Fruit fly (Drosophila melanogaster) whole organism, prepupa: Measurements from ENCODE around the gene sturkopf.

Experiments
- Blimp-1 ChIP-seq: fragments of 200-800 bp; sonication (Bioruptor generic); optimal IDR thresholded peaks from 3 replicates; lab custom pipeline; 2017; ENCODE audit warnings: missing biosample characterization, missing genetic modification characterization, mild to moderate bottlenecking, moderate library complexity, missing genetic modification reagents
- CG10631 ChIP-seq: fragments of 200-800 bp; sonication (Bioruptor generic); optimal IDR thresholded peaks from 2 replicates; lab custom pipeline; 2016; ENCODE audit warnings: missing biosample characterization, missing genetic modification characterization
- CG11294 ChIP-seq: fragments of 200-800 bp; sonication (Bioruptor generic); IDR thresholded peaks from 2 replicates; pipeline ENCODE4 v1.3.6; 2022; ENCODE audit warnings: missing biosample characterization, missing genetic modification characterization
- CG11762 ChIP-seq: fragments of 200-800 bp; sonication (Bioruptor generic); optimal IDR thresholded peaks from 3 replicates; lab custom pipeline; 2016; ENCODE audit warnings: missing biosample characterization, missing genetic modification characterization; ENCODE audit not compliant: insufficient read depth
- CG11902 ChIP-seq: fragments of 200-800 bp; sonication (Bioruptor generic); optimal IDR thresholded peaks from 3 replicates; lab custom pipeline; 2016; ENCODE audit warnings: missing biosample characterization, missing genetic modification characterization
- CG1621 ChIP-seq: fragments of 200-800 bp; sonication (Bioruptor generic); optimal IDR thresholded peaks from 3 replicates; lab custom pipeline; 2018; ENCODE audit warnings: missing biosample characterization, mild to moderate bottlenecking, missing genetic modification characterization
- CG16779 ChIP-seq: fragments of 200-800 bp; sonication (Bioruptor generic); optimal IDR thresholded peaks from 3 replicates; lab custom pipeline; 2017; ENCODE audit warnings: missing biosample characterization, mild to moderate bottlenecking, missing genetic modification characterization
- CG3032 ChIP-seq: fragments of 200-800 bp; optimal IDR thresholded peaks from 2 replicates; lab custom pipeline; 2019; ENCODE audit warnings: missing biosample characterization, mild to moderate bottlenecking, missing genetic modification characterization, moderate library complexity
- CG31627 ChIP-seq: fragments of 200-800 bp; sonication (Bioruptor generic); optimal IDR thresholded peaks from 3 replicates; lab custom pipeline; 2016; ENCODE audit warnings: missing biosample characterization, missing genetic modification characterization
- CG32006 ChIP-seq: fragments of 200-800 bp; sonication (Bioruptor generic); optimal IDR thresholded peaks from 3 replicates; lab custom pipeline; 2017; ENCODE audit warnings: missing biosample characterization, mild to moderate bottlenecking, missing genetic modification characterization
- CG34406 ChIP-seq: fragments of 200-800 bp; sonication (Bioruptor generic); optimal IDR thresholded peaks from 3 replicates; lab custom pipeline; 2016; ENCODE audit warnings: missing biosample characterization, missing genetic modification characterization
- CG3919 ChIP-seq: fragments of 200-800 bp; sonication (Bioruptor generic); optimal IDR thresholded peaks from 3 replicates; lab custom pipeline; 2016; ENCODE audit warnings: missing biosample characterization, missing genetic modification characterization
- CG4318 ChIP-seq: fragments of 200-800 bp; sonication (Bioruptor generic); optimal IDR thresholded peaks from 3 replicates; lab custom pipeline; 2017; ENCODE audit warnings: missing biosample characterization, mild to moderate bottlenecking, missing genetic modification characterization
- CG6163 ChIP-seq: fragments of 200-800 bp; sonication (Bioruptor generic); IDR thresholded peaks from 3 replicates; pipeline ENCODE4 v1.3.6; 2022; ENCODE audit warnings: missing biosample characterization, missing genetic modification characterization
- CG6276 ChIP-seq: fragments of 200-800 bp; sonication (Bioruptor generic); optimal IDR thresholded peaks from 2 replicates; lab custom pipeline; 2017; ENCODE audit warnings: missing biosample characterization, mild to moderate bottlenecking, missing genetic modification characterization
- CG6792 ChIP-seq: fragments of 200-800 bp; sonication (Bioruptor generic); optimal IDR thresholded peaks from 3 replicates; lab custom pipeline; 2016; ENCODE audit warnings: missing biosample characterization, missing genetic modification characterization
- CG6854 ChIP-seq: fragments of 200-800 bp; sonication (Bioruptor generic); optimal IDR thresholded peaks from 2 replicates; lab custom pipeline; 2017; ENCODE audit warnings: missing biosample characterization, mild to moderate bottlenecking, missing genetic modification characterization
- CG8119 ChIP-seq: fragments of 200-800 bp; sonication (Bioruptor generic); IDR thresholded peaks from 3 replicates; pipeline ENCODE4 v1.3.6; 2022; ENCODE audit warnings: missing biosample characterization, missing genetic modification characterization
- CG8632 ChIP-seq: fragments of 200-800 bp; sonication (Bioruptor generic); optimal IDR thresholded peaks from 3 replicates; lab custom pipeline; 2016; ENCODE audit warnings: missing biosample characterization, missing genetic modification characterization
- CG9139 ChIP-seq: fragments of 200-800 bp; sonication (Bioruptor generic); optimal IDR thresholded peaks from 3 replicates; lab custom pipeline; 2017; ENCODE audit warnings: missing biosample characterization, mild to moderate bottlenecking, missing genetic modification characterization
- Eip75B ChIP-seq: fragments of 200-800 bp; sonication (Bioruptor generic); optimal IDR thresholded peaks from 3 replicates; lab custom pipeline; 2016; ENCODE audit warnings: missing biosample characterization, missing genetic modification characterization
- Eip78C ChIP-seq: fragments of 200-800 bp; sonication (Bioruptor generic); peaks from one replicate; lab custom pipeline; 2016; ENCODE audit warnings: missing biosample characterization, missing genetic modification characterization
- Eip93F ChIP-seq: fragments of 200-800 bp; sonication (Bioruptor generic); optimal IDR thresholded peaks from 2 replicates; lab custom pipeline; 2016; ENCODE audit warnings: missing biosample characterization, mild to moderate bottlenecking, missing genetic modification characterization
- Ets21C ChIP-seq: fragments of 200-800 bp; sonication (Bioruptor generic); optimal IDR thresholded peaks from 3 replicates; lab custom pipeline; 2016; ENCODE audit warnings: missing biosample characterization, missing genetic modification characterization
- Gug ChIP-seq: fragments of 200-800 bp; sonication (Bioruptor generic); IDR thresholded peaks from 2 replicates; pipeline ENCODE4 v1.3.6; 2022; ENCODE audit warnings: missing biosample characterization, missing genetic modification characterization
- Hr38 ChIP-seq: sonication (Bioruptor generic); optimal IDR thresholded peaks from 2 replicates; lab custom pipeline; 2016; ENCODE audit warnings: missing biosample characterization, missing genetic modification characterization
- Lpt ChIP-seq: fragments of 200-800 bp; sonication (Bioruptor generic); optimal IDR thresholded peaks from 3 replicates; lab custom pipeline; 2016; ENCODE audit warnings: missing biosample characterization, missing genetic modification characterization
- Met ChIP-seq: fragments of 200-800 bp; sonication (Bioruptor generic); optimal IDR thresholded peaks from 3 replicates; lab custom pipeline; 2016; ENCODE audit warnings: missing biosample characterization, missing genetic modification characterization
- OdsH ChIP-seq: fragments of 200-800 bp; sonication (Bioruptor generic); optimal IDR thresholded peaks from 3 replicates; lab custom pipeline; 2016; ENCODE audit warnings: missing biosample characterization, missing genetic modification characterization
- Smox ChIP-seq: fragments of 200-800 bp; sonication (Bioruptor generic); optimal IDR thresholded peaks from 3 replicates; lab custom pipeline; 2016; ENCODE audit warnings: missing biosample characterization, missing genetic modification characterization
- Sox102F ChIP-seq: fragments of 200-800 bp; sonication (Bioruptor generic); optimal IDR thresholded peaks from 2 replicates; lab custom pipeline; 2016; ENCODE audit warnings: missing biosample characterization, mild to moderate bottlenecking, missing genetic modification characterization
- Sox14 ChIP-seq: fragments of 200-800 bp; sonication (Bioruptor generic); optimal IDR thresholded peaks from 3 replicates; lab custom pipeline; 2016; ENCODE audit warnings: missing biosample characterization, missing genetic modification characterization
- Sox15 ChIP-seq: fragments of 200-800 bp; sonication (Bioruptor generic); optimal IDR thresholded peaks from 3 replicates; lab custom pipeline; 2016; ENCODE audit warnings: missing biosample characterization, missing genetic modification characterization
- achi ChIP-seq: fragments of 200-800 bp; sonication (Bioruptor generic); optimal IDR thresholded peaks from 3 replicates; lab custom pipeline; 2016; ENCODE audit warnings: missing biosample characterization, missing genetic modification characterization
- cyc ChIP-seq: fragments of 200-800 bp; sonication (Bioruptor generic); optimal IDR thresholded peaks from 3 replicates; lab custom pipeline; 2016; ENCODE audit warnings: missing biosample characterization, missing genetic modification characterization
- dac ChIP-seq: fragments of 200-800 bp; sonication (Bioruptor generic); optimal IDR thresholded peaks from 2 replicates; lab custom pipeline; 2017; ENCODE audit warnings: missing biosample characterization, mild to moderate bottlenecking, missing genetic modification characterization
- dsx ChIP-seq: fragments of 200-800 bp; optimal IDR thresholded peaks from 3 replicates; lab custom pipeline; 2019; ENCODE audit warnings: missing biosample characterization, mild to moderate bottlenecking, missing genetic modification characterization, moderate library complexity; ENCODE audit not compliant: poor library complexity, severe bottlenecking
- eg ChIP-seq: fragments of 200-800 bp; sonication (Bioruptor generic); IDR thresholded peaks from 3 replicates; pipeline ENCODE4 v1.3.6; 2022; ENCODE audit warnings: missing biosample characterization, missing genetic modification characterization
- esn ChIP-seq: fragments of 200-800 bp; sonication (Bioruptor generic); optimal IDR thresholded peaks from 2 replicates; lab custom pipeline; 2016; ENCODE audit warnings: missing biosample characterization, mild to moderate bottlenecking, missing genetic modification characterization, moderate library complexity
- fd85E ChIP-seq: fragments of 200-800 bp; sonication (Bioruptor generic); optimal IDR thresholded peaks from 3 replicates; lab custom pipeline; 2016; ENCODE audit warnings: missing biosample characterization, missing genetic modification characterization
- fkh ChIP-seq: fragments of 200-800 bp; sonication (Bioruptor generic); optimal IDR thresholded peaks from 3 replicates; lab custom pipeline; 2017; ENCODE audit warnings: missing biosample characterization, mild to moderate bottlenecking, missing genetic modification characterization, moderate library complexity
- net ChIP-seq: fragments of 200-800 bp; sonication (Bioruptor generic); optimal IDR thresholded peaks from 3 replicates; lab custom pipeline; 2016; ENCODE audit warnings: missing biosample characterization, missing genetic modification characterization
- pdm3 ChIP-seq: fragments of 200-800 bp; sonication (Bioruptor generic); optimal IDR thresholded peaks from 3 replicates; lab custom pipeline; 2016; ENCODE audit warnings: missing biosample characterization, missing genetic modification characterization
- spab ChIP-seq: fragments of 200-800 bp; sonication (Bioruptor generic); optimal IDR thresholded peaks from 2 replicates; lab custom pipeline; 2017; ENCODE audit warnings: missing biosample characterization, mild to moderate bottlenecking, missing genetic modification characterization, missing genetic modification reagents
- ss ChIP-seq, 2 experiments: fragments of 200-800 bp; sonication (Bioruptor generic); optimal IDR thresholded peaks; 2 replicates in 1 of 2; 3 replicates in 1 of 2; lab custom pipeline; 2017 to 2018; ENCODE audit warnings: mild to moderate bottlenecking in 2 of 2, missing biosample characterization in 2 of 2, missing genetic modification characterization in 2 of 2, moderate library complexity in 1 of 2
- svp ChIP-seq: fragments of 200-800 bp; sonication (Bioruptor generic); peaks from one replicate; lab custom pipeline; 2016; ENCODE audit warnings: missing biosample characterization, missing genetic modification characterization
- topi ChIP-seq: fragments of 200-800 bp; sonication (Bioruptor generic); optimal IDR thresholded peaks from 3 replicates; lab custom pipeline; 2016; ENCODE audit warnings: missing biosample characterization, missing genetic modification characterization
- vri ChIP-seq: fragments of 200-800 bp; sonication (Bioruptor generic); optimal IDR thresholded peaks from 3 replicates; lab custom pipeline; 2016; ENCODE audit warnings: missing biosample characterization, mild to moderate bottlenecking, missing genetic modification characterization

Gene sturkopf

dm6 chr3L:1319097-1319725, 6.0 kb upstream of the sturkopf start (continued):
- TF ChIP-seq topi (GFP tag; lab: Kevin White, UChicago) (peak; percentile 97), svp (peak; percentile 99), CG16779 (tag; lab: Kevin White, UChicago) (peak; percentile 76), Eip75B (GFP tag; lab: Kevin White, UChicago) (peak; percentile 96), CG11294 (GFP tag; lab: Robert Waterston, UW) (peak; percentile 82), CG6854 (GFP tag; lab: Kevin White, UChicago) (peak; percentile 98), net (peak; percentile 94), Lpt (GFP tag; lab: Kevin White, UChicago) (peak; percentile 94), Sox102F (peak; percentile 98), pdm3 (GFP tag; lab: Kevin White, UChicago) (peak; percentile 93), CG1621 (peak; percentile 84), spab (GFP tag; lab: Kevin White, UChicago) (peak; percentile 83), Hr38 (GFP tag; lab: Kevin White, UChicago) (peak; percentile 12), dac (GFP tag; lab: Kevin White, UChicago) (peak; percentile 90), CG34406 (GFP tag; lab: Kevin White, UChicago) (peak; percentile 94), OdsH (peak; percentile 96), Blimp-1 (GFP tag; lab: Kevin White, UChicago) (peak; percentile 89), CG6276 (GFP tag; lab: Kevin White, UChicago) (peak; percentile 91), fd85E (peak; percentile 87), CG8632 (peak; percentile 90)

dm6 chr3L:1318241-1318640, 5.1 kb upstream of the sturkopf start, which contains the start of gene Myo61F:
Myo61F (plus strand) TSS chr3L:1318480.
- TF ChIP-seq CG11902 (no peak), Eip78C (GFP tag; lab: Kevin White, UChicago) (peak; percentile 36), CG3032 (no peak), pdm3 (GFP tag; lab: Kevin White, UChicago) (no peak), Smox (GFP tag; lab: Kevin White, UChicago) (no peak), Hr38 (GFP tag; lab: Kevin White, UChicago) (no peak), CG32006 (GFP tag; lab: Kevin White, UChicago) (no peak), Lpt (GFP tag; lab: Kevin White, UChicago) (no peak), CG10631 (GFP tag; lab: Kevin White, UChicago) (no peak), fd85E (no peak), CG6792 (no peak), CG34406 (GFP tag; lab: Kevin White, UChicago) (no peak), Blimp-1 (GFP tag; lab: Kevin White, UChicago) (no peak), fkh (no peak), CG11762 (GFP tag; lab: Kevin White, UChicago) (no peak), eg (0 out of 3 replicates have a peak, but pooled peaks have one; percentile 15), topi (GFP tag; lab: Kevin White, UChicago) (no peak), dac (GFP tag; lab: Kevin White, UChicago) (no peak), Sox102F (no peak), CG3919 (GFP tag; lab: Kevin White, UChicago) (no peak), cyc (no peak), Ets21C (GFP tag; lab: Kevin White, UChicago) (no peak), achi (GFP tag; lab: Kevin White, UChicago) (no peak), CG6854 (GFP tag; lab: Kevin White, UChicago) (peak; percentile 30), CG8632 (no peak), CG6163 (GFP tag; lab: Robert Waterston, UW) (peak; percentile 60; the same call in 2 of the 3 replicates), Sox14 (GFP tag; lab: Kevin White, UChicago) (no peak), CG8119 (GFP tag; lab: Robert Waterston, UW) (no peak), Eip93F (GFP tag; lab: Kevin White, UChicago) (no peak), Gug (GFP tag; lab: Robert Waterston, UW) (no peak), CG31627 (GFP tag; lab: Kevin White, UChicago) (no peak), svp (peak; percentile 74), esn (no peak), CG11294 (GFP tag; lab: Robert Waterston, UW) (no peak), Met (GFP tag; lab: Kevin White, UChicago) (no peak), CG9139 (GFP tag; lab: Kevin White, UChicago) (no peak), spab (GFP tag; lab: Kevin White, UChicago) (no peak), Sox15 (GFP tag; lab: Kevin White, UChicago) (no peak), CG4318 (GFP tag; lab: Kevin White, UChicago) (no peak), vri (peak; percentile 79), dsx (GFP tag; lab: Kevin White, UChicago) (peak; percentile 37), ss (GFP tag; optimal IDR thresholded peaks at IDR 0.05; lab: Kevin White, UChicago) (no peak)
